Worm (Caenorhabditis elegans): Measurements from ENCODE around the gene gcy-15.

- TF ChIP-seq lsy-2 (tag; optimal IDR thresholded peaks at IDR 0.05) (no peak), unc-62 (GFP tag; optimal IDR thresholded peaks at IDR 0.05) (no peak), pha-4 (tag; optimal IDR thresholded peaks at IDR 0.05) (no peak), tbx-8 (GFP tag; optimal IDR thresholded peaks at IDR 0.05) (no peak), snpc-4 (tag; optimal IDR thresholded peaks at IDR 0.05) (no peak), nhr-237 (tag; optimal IDR thresholded peaks at IDR 0.05) (no peak), hlh-1 (tag; optimal IDR thresholded peaks at IDR 0.05) (no peak), sptf-1 (tag; optimal IDR thresholded peaks at IDR 0.05) (no peak), ceh-83 (GFP tag; optimal IDR thresholded peaks at IDR 0.05) (no peak), unc-120 (tag; optimal IDR thresholded peaks at IDR 0.05; ENCODE audit: poor library complexity, severe bottlenecking) (no peak), nhr-28 (tag; optimal IDR thresholded peaks at IDR 0.05) (no peak), elt-3 (tag; optimal IDR thresholded peaks at IDR 0.05) (no peak), blmp-1 (tag; optimal IDR thresholded peaks at IDR 0.05) (no peak), elt-1 (tag; optimal IDR thresholded peaks at IDR 0.05; ENCODE audit: borderline replicate concordance, insufficient read depth) (no peak)
These were observed 13.5 kb upstream of the gcy-15 start, which contains the start of gene ZC239.5 for ce11 chrII:3210365-3210764.

Measured in whole organism, mixed stage, embryonic.